Fruit fly (Drosophila melanogaster): ENCODE measurements around the gene Lar.
A peak's percentile ranks its signal among the peaks of the same experiment; 100 is the strongest.

Lar gene

DNA sequence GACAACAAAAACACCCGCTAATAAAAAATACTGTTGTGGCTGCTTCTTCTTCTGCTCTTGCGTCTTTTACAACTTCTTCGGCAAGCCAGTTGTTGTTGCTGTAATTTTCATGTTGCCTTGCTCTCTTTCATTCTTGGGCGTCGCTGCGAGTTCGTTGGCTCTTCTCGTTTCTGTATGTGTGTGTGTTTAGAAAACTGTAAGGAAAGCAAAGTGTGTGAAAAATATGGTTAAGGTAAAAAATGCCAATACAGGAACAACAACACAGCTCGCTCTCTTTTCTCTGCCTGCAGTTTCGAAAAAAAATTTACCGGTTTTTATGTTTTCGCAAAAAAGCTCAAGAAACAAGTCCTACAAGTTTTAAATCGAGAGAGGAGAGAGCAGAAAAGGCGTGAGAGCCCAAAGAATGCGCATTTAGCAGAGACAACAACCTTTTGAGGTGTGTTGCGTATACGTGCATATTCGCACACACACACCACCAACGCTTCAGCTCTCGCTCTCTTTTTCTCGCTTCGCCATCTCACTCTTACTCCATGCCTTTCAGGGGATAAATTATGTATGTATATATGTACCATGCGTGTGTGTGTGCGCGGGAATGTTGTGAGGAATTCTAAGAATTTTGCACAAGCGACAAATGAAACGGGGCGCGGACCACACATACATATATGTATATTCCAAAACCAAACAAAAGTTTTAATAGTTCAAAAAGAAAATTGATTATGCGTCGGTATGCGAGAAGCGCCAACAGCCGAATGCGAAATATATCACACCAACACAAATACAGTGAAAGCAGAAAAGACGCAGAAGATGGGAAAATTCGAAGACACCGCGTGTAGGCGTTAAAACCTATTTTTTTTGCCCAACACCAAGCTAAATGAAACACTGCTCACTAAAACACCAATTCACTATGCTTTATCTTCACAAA is 14.6 kb upstream of the Lar start (continued):
- TF ChIP-seq lola (GFP tag; optimal IDR thresholded peaks at IDR 0.05) (peak in 1 of 3 experiments; percentile 66), CG17829 (tag; optimal IDR thresholded peaks at IDR 0.05) (peak; percentile 39), Doc2 (GFP tag; IDR thresholded peaks at IDR 0.05) (no peak), Sin3A (optimal IDR thresholded peaks at IDR 0.05) (peak; percentile 19), CG32767 (GFP tag; IDR thresholded peaks at IDR 0.05) (peak; percentile 82), CG8290 (GFP tag; optimal IDR thresholded peaks at IDR 0.05) (no peak), CG8290 (tag; optimal IDR thresholded peaks at IDR 0.05) (peak in 1 of 2 experiments; percentile 41), HmgZ (tag; optimal IDR thresholded peaks at IDR 0.05) (peak; percentile 40), cad (GFP tag; optimal IDR thresholded peaks at IDR 0.05) (peak; percentile 48), HmgD (GFP tag; optimal IDR thresholded peaks at IDR 0.05) (peak; percentile 16), ci (GFP tag; IDR thresholded peaks at IDR 0.05) (peak; percentile 32; the same call in 1 of the 3 replicates), rib (GFP tag; IDR thresholded peaks at IDR 0.05) (peak; percentile 97), nom (GFP tag; optimal IDR thresholded peaks at IDR 0.05) (peak; percentile 34), Adf1 (GFP tag; IDR thresholded peaks at IDR 0.05) (peak; percentile 53; the same call in 1 of the 2 replicates), CG6791 (GFP tag; IDR thresholded peaks at IDR 0.05; ENCODE audit: partially characterized antibody) (peak; percentile 50; the same call in 2 of the 3 replicates), CG32532 (GFP tag; IDR thresholded peaks at IDR 0.05) (0 out of 2 replicates have a peak, but pooled peaks have one; percentile 17), gro (GFP tag; optimal IDR thresholded peaks at IDR 0.05) (peak; percentile 38), oc (tag; optimal IDR thresholded peaks at IDR 0.05) (no peak), CG4360 (GFP tag; IDR thresholded peaks at IDR 0.05) (peak; percentile 94), bbx (GFP tag; IDR thresholded peaks at IDR 0.05; ENCODE audit: partially characterized antibody) (peak; percentile 36), Mrtf (GFP tag; IDR thresholded peaks at IDR 0.05) (no peak), sens (GFP tag) (peak; percentile 36), Xrp1 (GFP tag; IDR thresholded peaks at IDR 0.05) (peak; percentile 6; the same call in 1 of the 2 replicates), Stat92E (GFP tag; optimal IDR thresholded peaks at IDR 0.05) (peak in 1 of 3 experiments; percentile 87), sqz (GFP tag; optimal IDR thresholded peaks at IDR 0.05) (peak; percentile 94), nmo (GFP tag; optimal IDR thresholded peaks at IDR 0.05) (peak; percentile 46), CG15479 (GFP tag; optimal IDR thresholded peaks at IDR 0.05) (peak; percentile 94), CG13624 (GFP tag; optimal IDR thresholded peaks at IDR 0.05) (peak; percentile 58), abd-A (tag; optimal IDR thresholded peaks at IDR 0.05) (peak; percentile 34), CG12769 (tag; optimal IDR thresholded peaks at IDR 0.05) (peak; percentile 79), zfh1 (GFP tag; IDR thresholded peaks at IDR 0.05) (no peak), lbe (GFP tag; optimal IDR thresholded peaks at IDR 0.05) (peak; percentile 22), CG3163 (GFP tag; optimal IDR thresholded peaks at IDR 0.05) (peak; percentile 45), zfh2 (GFP tag; optimal IDR thresholded peaks at IDR 0.05) (no peak), Dbx (GFP tag; IDR thresholded peaks at IDR 0.05) (no peak; the same call in 2 of the 3 replicates), cg (GFP tag; optimal IDR thresholded peaks at IDR 0.05) (peak; percentile 98), sd (tag; optimal IDR thresholded peaks at IDR 0.05) (peak; percentile 100)

- no peak for TF ChIP-seq CG33213 (GFP tag; optimal IDR thresholded peaks at IDR 0.05)
- peak; percentile 77 for TF ChIP-seq grau (tag; optimal IDR thresholded peaks at IDR 0.05)
- no peak for TF ChIP-seq HmgD (GFP tag; optimal IDR thresholded peaks at IDR 0.05)
- peak; percentile 84 for TF ChIP-seq Fer1 (GFP tag; optimal IDR thresholded peaks at IDR 0.05)
- no peak for TF ChIP-seq cato (GFP tag; optimal IDR thresholded peaks at IDR 0.05; ENCODE audit: borderline replicate concordance)
- TF ChIP-seq CG12104 (GFP tag; optimal IDR thresholded peaks at IDR 0.05) = peak; percentile 38
- peak; percentile 81 for TF ChIP-seq lab (GFP tag; optimal IDR thresholded peaks at IDR 0.05)
- no peak for TF ChIP-seq Optix (GFP tag; IDR thresholded peaks at IDR 0.05)
- peak; percentile 100 for TF ChIP-seq D19B (GFP tag; optimal IDR thresholded peaks at IDR 0.05)
- peak; percentile 60; the same call in 1 of the 2 replicates for TF ChIP-seq CG31224 (GFP tag; IDR thresholded peaks at IDR 0.05)
- no peak for TF ChIP-seq Gsc (GFP tag; IDR thresholded peaks at IDR 0.05)
- no peak for TF ChIP-seq ato (GFP tag; IDR thresholded peaks at IDR 0.05; ENCODE audit: partially characterized antibody)
These were observed 13.7 kb upstream of the Lar start for dm6 chr2L:19572496-19573317.

All from whole organism, embryonic.